Worm (Caenorhabditis elegans) whole organism, L2 larva: ENCODE results near the gene T01B10.5.

ENCODE experiments used
- C34F6.9 ChIP-seq: fragments of 150-350 bp; optimal IDR thresholded peaks from 2 replicates; lab custom pipeline; 2014; ENCODE audit warnings: missing biosample characterization, missing genetic modification characterization
- R02D3.7 ChIP-seq: fragments of 150-350 bp; optimal IDR thresholded peaks from 2 replicates; lab custom pipeline; 2014; ENCODE audit warnings: missing biosample characterization, missing genetic modification characterization
- Y55F3AM.14 ChIP-seq: fragments of 200-800 bp; sonication (Bioruptor generic); optimal IDR thresholded peaks from 2 replicates; lab custom pipeline; 2018; ENCODE audit warnings: mild to moderate bottlenecking, missing genetic modification characterization, missing compliant biosample characterization
- ama-1 ChIP-seq: fragments of 150-350 bp; optimal IDR thresholded peaks from 2 replicates; lab custom pipeline; 2018; ENCODE audit warnings: inconsistent platforms
- nhr-10 ChIP-seq: sonication (generic microtip); optimal IDR thresholded peaks from 2 replicates; lab custom pipeline; 2017; ENCODE audit warnings: missing biosample characterization, missing genetic modification characterization
- nhr-237 ChIP-seq: fragments of 150-350 bp; optimal IDR thresholded peaks from 2 replicates; lab custom pipeline; 2014; ENCODE audit warnings: missing biosample characterization, missing genetic modification characterization
- nhr-77 ChIP-seq: fragments of 150-350 bp; optimal IDR thresholded peaks from 2 replicates; lab custom pipeline; 2014; ENCODE audit warnings: missing biosample characterization, missing genetic modification characterization
- zag-1 ChIP-seq: fragments of 150-350 bp; optimal IDR thresholded peaks from 2 replicates; lab custom pipeline; 2014; ENCODE audit warnings: missing biosample characterization, missing genetic modification characterization

ce11 chrX:8463085-8463645 is 31.9 kb upstream of the T01B10.5 start, which contains the start of gene F16F9.4:
- no peak for TF ChIP-seq ama-1
- TF ChIP-seq nhr-237, result no peak
- TF ChIP-seq R02D3.7 (tag; lab: Kevin White, UChicago), result no peak
- no peak for TF ChIP-seq nhr-10
- no peak for TF ChIP-seq Y55F3AM.14
- no peak for TF ChIP-seq C34F6.9 (tag; lab: Kevin White, UChicago)
- no peak for TF ChIP-seq nhr-77 (tag; lab: Kevin White, UChicago)
- TF ChIP-seq zag-1 (tag; lab: Kevin White, UChicago), result no peak
